Fruit fly (Drosophila melanogaster): ENCODE results near the gene psd.

DNA sequence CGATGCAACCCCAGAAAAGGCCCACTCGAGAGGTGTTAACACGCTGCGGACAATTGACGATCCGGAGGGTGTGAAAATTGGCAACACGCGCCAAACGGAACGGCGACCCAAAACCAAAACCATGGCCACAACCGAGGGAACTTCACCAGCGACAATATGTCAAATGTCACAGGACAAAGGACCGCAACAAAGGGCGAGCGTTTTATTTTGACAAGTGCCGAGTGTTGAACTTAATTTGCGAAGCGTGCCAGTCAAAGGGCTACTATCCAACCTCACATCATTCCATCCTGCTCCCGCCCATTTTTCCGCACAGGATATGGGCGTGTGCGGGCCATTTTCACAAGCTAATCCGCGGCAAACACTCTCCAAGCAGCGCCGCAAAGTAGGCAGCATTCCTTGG lies 37.4 kb downstream of the psd start:
- TF ChIP-seq gem (tag; optimal IDR thresholded peaks at IDR 0.05) = no peak
- TF ChIP-seq dimm (GFP tag; IDR thresholded peaks at IDR 0.05) = no peak
- TF ChIP-seq CG17802 (tag; optimal IDR thresholded peaks at IDR 0.05) = no peak
- no peak for TF ChIP-seq Nf-YB (GFP tag; optimal IDR thresholded peaks at IDR 0.05)
- no peak for TF ChIP-seq hth (optimal IDR thresholded peaks at IDR 0.05)
- no peak for TF ChIP-seq bowl (GFP tag; IDR thresholded peaks at IDR 0.05)
- TF ChIP-seq repo (GFP tag; optimal IDR thresholded peaks at IDR 0.05) = no peak
- TF ChIP-seq gsb (GFP tag; IDR thresholded peaks at IDR 0.05) = no peak

Data from whole organism, embryonic.